Worm (Caenorhabditis elegans): ENCODE data around the gene apc-10.

DNA sequence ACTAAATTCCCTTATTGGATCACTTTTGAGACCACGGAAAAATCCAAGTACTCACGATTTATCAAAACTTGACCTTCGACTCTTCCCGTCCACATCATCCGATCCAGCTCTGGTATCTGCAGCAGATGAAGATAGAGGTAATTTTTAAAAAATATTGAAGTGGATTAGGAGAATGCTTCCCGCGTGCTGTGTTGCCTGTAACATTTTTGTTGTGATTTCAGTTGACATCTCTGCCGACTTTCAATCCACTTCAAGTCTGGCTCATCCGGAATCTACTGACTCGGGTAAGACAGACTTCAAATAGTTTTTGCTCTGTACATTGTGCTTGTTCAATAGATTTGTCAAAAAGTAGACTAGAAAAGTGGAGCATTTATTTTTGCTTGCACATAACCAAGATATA is 49.3 kb upstream of the apc-10 start:
- TF ChIP-seq nhr-237 (tag; optimal IDR thresholded peaks at IDR 0.05) (no peak), snpc-4 (tag; optimal IDR thresholded peaks at IDR 0.05) (no peak), nhr-76 (tag; optimal IDR thresholded peaks at IDR 0.05) (no peak), lin-39 (tag; optimal IDR thresholded peaks at IDR 0.05) (no peak), zfp-2 (tag; optimal IDR thresholded peaks at IDR 0.05) (no peak), fos-1 (tag; optimal IDR thresholded peaks at IDR 0.05) (no peak), Y105C5A.15 (GFP tag; IDR thresholded peaks at IDR 0.05) (no peak)
